Worm (Caenorhabditis elegans): ENCODE results near the gene srd-27.

DNA sequence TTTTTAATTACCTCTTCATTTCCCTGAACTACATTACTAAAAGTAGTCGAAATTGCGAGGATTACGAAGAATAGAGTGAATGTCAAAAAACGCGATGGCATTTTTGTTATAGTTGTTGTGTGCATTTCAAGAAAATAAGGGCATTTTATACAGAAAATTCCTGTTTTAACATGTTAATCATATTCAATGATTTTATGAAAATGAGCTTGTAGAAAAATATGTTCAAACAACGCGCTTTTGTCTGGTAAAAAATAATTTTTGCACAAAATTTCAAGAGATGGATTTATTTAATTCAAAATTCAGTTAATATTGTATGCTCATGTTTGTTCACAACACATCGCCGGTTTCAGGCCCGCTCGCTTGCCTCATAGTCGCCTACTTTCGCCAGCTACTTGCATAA lies 5.1 kb upstream of the srd-27 start, which contains the start of gene T26E4.10:
- TF ChIP-seq zag-1 (tag; optimal IDR thresholded peaks at IDR 0.05) (no peak), lin-15B (tag; optimal IDR thresholded peaks at IDR 0.05) (no peak), unc-62 (GFP tag; optimal IDR thresholded peaks at IDR 0.05) (no peak), elt-3 (tag; optimal IDR thresholded peaks at IDR 0.05) (no peak), nhr-77 (tag; optimal IDR thresholded peaks at IDR 0.05) (no peak), skn-1 (tag; optimal IDR thresholded peaks at IDR 0.05) (no peak), ceh-82 (tag; optimal IDR thresholded peaks at IDR 0.05) (no peak), snpc-4 (tag; optimal IDR thresholded peaks at IDR 0.05) (no peak), fos-1 (tag; optimal IDR thresholded peaks at IDR 0.05) (no peak), nhr-11 (tag; optimal IDR thresholded peaks at IDR 0.05) (no peak)
